Worm (Caenorhabditis elegans) whole organism, L3 larva: Measurements from ENCODE around the gene mut-14.

Source experiments
- mdl-1 ChIP-seq: fragments of 150-350 bp; optimal IDR thresholded peaks from 2 replicates; lab custom pipeline; 2014; ENCODE audit warnings: missing biosample characterization, missing genetic modification characterization
- nhr-237 ChIP-seq: fragments of 150-350 bp; optimal IDR thresholded peaks from 2 replicates; lab custom pipeline; 2014; ENCODE audit warnings: missing biosample characterization, missing genetic modification characterization
- pqm-1 ChIP-seq: fragments of 150-350 bp; optimal IDR thresholded peaks from 2 replicates; lab custom pipeline; 2017; ENCODE audit warnings: missing biosample characterization, missing genetic modification characterization, inconsistent platforms
- unc-62 ChIP-seq: fragments of 150-350 bp; sonication (generic microtip); optimal IDR thresholded peaks from 4 replicates; lab custom pipeline; 2014; ENCODE audit warnings: missing biosample characterization, missing genetic modification reagents, missing genetic modification characterization

DNA sequence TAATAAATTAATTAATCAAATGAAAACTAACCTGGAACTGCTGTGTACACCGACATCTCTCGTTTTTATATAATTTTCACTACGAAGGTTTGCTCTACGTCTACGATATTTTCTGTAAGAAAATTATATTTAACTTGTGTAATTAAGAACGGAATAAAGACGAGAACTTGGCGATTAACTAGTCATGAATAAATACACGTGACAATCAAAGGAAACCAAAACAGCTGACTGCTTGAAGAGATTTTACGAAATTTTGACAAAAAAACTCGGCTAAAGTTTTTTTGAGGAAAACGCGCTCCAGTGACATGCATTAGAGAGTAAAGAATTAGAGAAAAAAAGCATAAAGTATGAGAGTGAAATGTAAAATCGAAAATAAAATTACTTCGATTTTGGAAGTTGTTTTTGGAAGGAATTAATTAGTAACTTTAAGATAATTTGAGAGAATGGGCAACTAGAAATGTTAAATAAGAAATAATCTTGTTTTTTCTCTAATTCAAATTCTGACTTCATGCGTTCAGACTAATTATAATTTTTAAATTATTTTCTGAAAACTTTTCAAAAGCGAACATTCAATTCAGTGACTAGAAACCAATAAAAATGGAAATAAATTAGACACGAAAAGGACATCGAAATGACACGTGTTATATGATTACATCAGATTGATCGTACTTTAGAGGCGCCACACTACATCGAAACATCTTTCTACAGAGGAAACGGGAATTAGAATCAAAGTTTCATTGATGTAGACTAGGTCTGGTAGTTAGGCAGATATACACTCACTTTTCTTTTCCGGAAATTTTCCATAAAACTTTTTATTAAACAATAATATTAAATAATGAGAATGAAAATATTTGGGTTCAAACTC, 26.8 kb upstream of the mut-14 start, which contains the start of gene F25B4.7:
- TF ChIP-seq pqm-1 (tag; lab: Kevin White, UChicago) (no peak), nhr-237 (tag; lab: Kevin White, UChicago) (no peak), unc-62 (GFP tag; lab: Kevin White, UChicago) (no peak), mdl-1 (no peak)
